Worm (Caenorhabditis elegans) whole organism, L3 larva: ENCODE data around the gene C10E2.1.

ENCODE experiments used
- ZK546.5 ChIP-seq: sonication (generic microtip); optimal IDR thresholded peaks from 2 replicates; lab custom pipeline; 2017; ENCODE audit warnings: missing biosample characterization, missing genetic modification characterization
- aly-2 ChIP-seq: fragments of 150-350 bp; optimal IDR thresholded peaks from 2 replicates; lab custom pipeline; 2014; ENCODE audit warnings: missing biosample characterization, missing genetic modification characterization
- ama-1 ChIP-seq: fragments of 150-350 bp; optimal IDR thresholded peaks from 2 replicates; lab custom pipeline; 2018
- ceh-16 ChIP-seq: sonication (generic microtip); optimal IDR thresholded peaks from 2 replicates; lab custom pipeline; 2017; ENCODE audit warnings: missing biosample characterization, missing genetic modification characterization
- ceh-28 ChIP-seq: fragments of 150-350 bp; optimal IDR thresholded peaks from 2 replicates; lab custom pipeline; 2014; ENCODE audit warnings: missing biosample characterization, missing genetic modification reagents, missing genetic modification characterization
- ceh-82 ChIP-seq: fragments of 150-350 bp; optimal IDR thresholded peaks from 2 replicates; lab custom pipeline; 2014; ENCODE audit warnings: missing biosample characterization, missing genetic modification characterization
- ceh-9 ChIP-seq: sonication (generic microtip); optimal IDR thresholded peaks from 2 replicates; lab custom pipeline; 2018; ENCODE audit warnings: missing biosample characterization, missing genetic modification characterization
- daf-12 ChIP-seq: fragments of 150-350 bp; optimal IDR thresholded peaks from 2 replicates; lab custom pipeline; 2014; ENCODE audit warnings: missing biosample characterization, missing genetic modification reagents, missing genetic modification characterization
- egl-5 ChIP-seq: fragments of 150-350 bp; optimal IDR thresholded peaks from 2 replicates; lab custom pipeline; 2017; ENCODE audit warnings: missing biosample characterization, missing genetic modification reagents, missing genetic modification characterization, inconsistent platforms
- elt-1 ChIP-seq: fragments of 150-350 bp; optimal IDR thresholded peaks from 2 replicates; lab custom pipeline; 2014; ENCODE audit warnings: missing biosample characterization, missing genetic modification characterization
- elt-3 ChIP-seq, 3 experiments: fragments of 150-350 bp in 1 of 3; sonication (generic microtip) in 2 of 3; optimal IDR thresholded peaks; 2 replicates in 2 of 3; 4 replicates in 1 of 3; lab custom pipeline; 2014 to 2017; ENCODE audit warnings: missing biosample characterization in 3 of 3, missing genetic modification characterization in 3 of 3
- fkh-10 ChIP-seq: sonication (generic microtip); optimal IDR thresholded peaks from 2 replicates; lab custom pipeline; 2017; ENCODE audit warnings: missing biosample characterization, missing genetic modification reagents, missing genetic modification characterization
- fkh-2 ChIP-seq: fragments of 150-350 bp; optimal IDR thresholded peaks from 2 replicates; lab custom pipeline; 2014; ENCODE audit warnings: missing biosample characterization, missing genetic modification reagents, missing genetic modification characterization
- fos-1 ChIP-seq: fragments of 150-350 bp; optimal IDR thresholded peaks from 2 replicates; lab custom pipeline; 2014; ENCODE audit warnings: missing biosample characterization, missing genetic modification characterization
- hmg-11 ChIP-seq: sonication (generic microtip); optimal IDR thresholded peaks from 2 replicates; lab custom pipeline; 2016; ENCODE audit warnings: missing genetic modification characterization, missing compliant biosample characterization
- jun-1 ChIP-seq: fragments of 150-350 bp; optimal IDR thresholded peaks from 2 replicates; lab custom pipeline; 2014; ENCODE audit warnings: missing biosample characterization, missing genetic modification reagents, missing genetic modification characterization
- lin-15B ChIP-seq: fragments of 150-350 bp; optimal IDR thresholded peaks from 2 replicates; lab custom pipeline; 2014; ENCODE audit warnings: missing biosample characterization, missing genetic modification characterization
- lin-39 ChIP-seq: fragments of 150-350 bp; optimal IDR thresholded peaks from 2 replicates; lab custom pipeline; 2018; ENCODE audit warnings: missing biosample characterization, missing genetic modification reagents, missing genetic modification characterization
- lsy-12 ChIP-seq: sonication (generic microtip); optimal IDR thresholded peaks from 2 replicates; lab custom pipeline; 2016; ENCODE audit warnings: mild to moderate bottlenecking, missing genetic modification characterization, missing compliant biosample characterization
- mdl-1 ChIP-seq: fragments of 150-350 bp; optimal IDR thresholded peaks from 2 replicates; lab custom pipeline; 2014; ENCODE audit warnings: missing biosample characterization, missing genetic modification characterization
- nfya-1 ChIP-seq: sonication (generic microtip); optimal IDR thresholded peaks from 2 replicates; lab custom pipeline; 2017; ENCODE audit warnings: missing genetic modification characterization, mild to moderate bottlenecking, missing compliant biosample characterization, antibody characterized with exemption, moderate library complexity; ENCODE audit not compliant: insufficient read depth
- nhr-11 ChIP-seq: fragments of 150-350 bp; optimal IDR thresholded peaks from 2 replicates; lab custom pipeline; 2014; ENCODE audit warnings: missing biosample characterization, missing genetic modification characterization
- nhr-12 ChIP-seq: fragments of 150-350 bp; optimal IDR thresholded peaks from 2 replicates; lab custom pipeline; 2014; ENCODE audit warnings: missing biosample characterization, missing genetic modification characterization
- nhr-23 ChIP-seq: fragments of 150-350 bp; optimal IDR thresholded peaks from 2 replicates; lab custom pipeline; 2014; ENCODE audit warnings: missing biosample characterization, missing genetic modification reagents, missing genetic modification characterization
- nhr-237 ChIP-seq: fragments of 150-350 bp; optimal IDR thresholded peaks from 2 replicates; lab custom pipeline; 2014; ENCODE audit warnings: missing biosample characterization, missing genetic modification characterization
- nhr-43 ChIP-seq: sonication (generic microtip); optimal IDR thresholded peaks from 2 replicates; lab custom pipeline; 2016; ENCODE audit warnings: mild to moderate bottlenecking, missing genetic modification characterization, missing compliant biosample characterization; ENCODE audit not compliant: poor library complexity, severe bottlenecking
- nhr-76 ChIP-seq: fragments of 150-350 bp; sonication (generic microtip); optimal IDR thresholded peaks from 5 replicates; lab custom pipeline; 2014; ENCODE audit warnings: missing biosample characterization, missing genetic modification characterization
- nhr-77 ChIP-seq: fragments of 150-350 bp; optimal IDR thresholded peaks from 2 replicates; lab custom pipeline; 2014; ENCODE audit warnings: missing biosample characterization, missing genetic modification characterization
- pha-4 ChIP-seq: fragments of 150-350 bp; optimal IDR thresholded peaks from 2 replicates; lab custom pipeline; 2014; ENCODE audit warnings: missing biosample characterization, missing genetic modification reagents, missing genetic modification characterization
- pqm-1 ChIP-seq: fragments of 150-350 bp; optimal IDR thresholded peaks from 2 replicates; lab custom pipeline; 2017; ENCODE audit warnings: missing biosample characterization, missing genetic modification characterization, inconsistent platforms
- sea-2 ChIP-seq: fragments of 150-350 bp; sonication (generic microtip); optimal IDR thresholded peaks from 4 replicates; lab custom pipeline; 2014; ENCODE audit warnings: missing biosample characterization, missing genetic modification reagents, missing genetic modification characterization
- skn-1 ChIP-seq: fragments of 150-350 bp; optimal IDR thresholded peaks from 2 replicates; lab custom pipeline; 2014; ENCODE audit warnings: missing biosample characterization, missing genetic modification characterization
- snpc-4 ChIP-seq: fragments of 150-350 bp; optimal IDR thresholded peaks from 2 replicates; lab custom pipeline; 2014; ENCODE audit warnings: missing biosample characterization, missing genetic modification characterization
- unc-39 ChIP-seq: sonication (generic microtip); optimal IDR thresholded peaks from 4 replicates; lab custom pipeline; 2017; ENCODE audit warnings: missing biosample characterization, missing genetic modification characterization
- unc-62 ChIP-seq: fragments of 150-350 bp; sonication (generic microtip); optimal IDR thresholded peaks from 4 replicates; lab custom pipeline; 2014; ENCODE audit warnings: missing biosample characterization, missing genetic modification reagents, missing genetic modification characterization
- zag-1 ChIP-seq: fragments of 150-350 bp; optimal IDR thresholded peaks from 2 replicates; lab custom pipeline; 2014; ENCODE audit warnings: missing biosample characterization, missing genetic modification characterization
- ztf-11 ChIP-seq: fragments of 150-350 bp; optimal IDR thresholded peaks from 2 replicates; lab custom pipeline; 2014; ENCODE audit warnings: missing biosample characterization, missing genetic modification characterization

C10E2.1 gene

DNA sequence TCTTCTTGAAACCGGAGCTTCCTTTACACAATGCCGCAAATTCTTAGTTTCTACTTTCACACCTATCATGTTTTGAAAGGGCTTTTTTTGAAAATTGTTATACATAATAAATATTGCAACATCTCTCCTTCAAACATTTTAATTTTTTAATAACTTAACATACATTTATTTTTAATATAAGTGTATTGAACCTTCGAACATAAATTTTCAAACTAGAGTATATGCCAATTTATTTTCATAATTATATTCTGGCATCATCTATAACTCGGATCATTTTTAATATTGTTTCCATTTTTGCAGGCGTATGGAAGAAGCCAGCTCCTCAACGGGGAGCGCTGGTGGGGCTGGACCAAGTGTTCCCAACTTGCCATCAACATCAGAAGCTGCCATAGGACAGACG is 33.4 kb upstream of the C10E2.1 start, which contains the start of gene hda-4:
hda-4 (plus strand) TSS at position 301 of the 400 bp plus-strand sequence.
- TF ChIP-seq fos-1 (tag; lab: Kevin White, UChicago) (no peak), ZK546.5 (tag; lab: Kevin White, UChicago) (no peak)
- TF ChIP-seq, all 47 proteins: peak for 0

DNA sequence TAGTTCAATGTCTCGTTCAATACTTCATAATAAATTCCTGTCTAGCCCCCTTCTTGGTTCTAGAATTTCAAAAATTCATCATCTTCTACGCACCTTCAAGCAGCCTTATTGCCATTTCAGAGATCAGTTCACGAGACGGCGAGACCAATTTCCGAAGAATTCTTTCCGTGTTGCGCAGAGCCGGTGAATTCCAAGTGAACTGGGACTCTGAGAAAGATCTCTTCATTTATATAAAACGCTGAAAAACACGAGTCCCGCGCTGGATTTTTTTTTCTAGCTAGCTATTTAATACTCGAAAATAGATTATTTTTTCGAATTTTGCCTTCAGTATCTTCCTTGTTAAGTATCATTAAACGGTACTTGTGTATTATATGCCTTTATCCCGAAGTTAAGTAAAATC is 31.5 kb upstream of the C10E2.1 start:
- TF ChIP-seq skn-1 (tag; lab: Kevin White, UChicago) (no peak), snpc-4 (tag; lab: Kevin White, UChicago) (no peak), hmg-11 (no peak), unc-62 (GFP tag; lab: Kevin White, UChicago) (no peak), ceh-9 (tag; lab: Kevin White, UChicago) (no peak), ZK546.5 (tag; lab: Kevin White, UChicago) (no peak), jun-1 (tag; lab: Kevin White, UChicago) (no peak), zag-1 (tag; lab: Kevin White, UChicago) (no peak), lsy-12 (tag; lab: Kevin White, UChicago) (no peak), fkh-2 (no peak)

DNA sequence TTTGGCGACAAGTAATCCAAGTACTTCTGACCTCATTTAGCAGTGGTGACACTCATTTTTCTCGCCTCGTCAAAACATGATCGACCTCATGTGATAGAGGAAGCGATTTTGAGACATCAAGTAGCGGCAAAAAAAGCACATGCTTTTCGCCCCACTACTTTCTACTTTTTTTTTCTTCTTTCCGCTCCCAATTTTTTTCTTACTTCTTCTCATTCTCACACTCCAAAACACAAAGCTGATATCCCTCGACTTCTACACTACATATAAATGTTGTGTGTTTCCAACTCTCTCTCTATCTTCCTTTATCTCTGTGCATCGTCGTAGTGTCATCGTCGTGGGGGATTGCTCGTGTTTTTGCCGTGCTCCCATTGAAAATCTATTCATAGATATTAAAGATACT is 30.4 kb upstream of the C10E2.1 start:
- no peak for TF ChIP-seq egl-5
- no peak for TF ChIP-seq fkh-2
- no peak for TF ChIP-seq mdl-1 (tag; lab: Kevin White, UChicago)
- TF ChIP-seq nfya-1, result peak; percentile 16
- TF ChIP-seq skn-1 (tag; lab: Kevin White, UChicago), result peak; percentile 37
- TF ChIP-seq elt-1 (tag; lab: Kevin White, UChicago), result no peak
- TF ChIP-seq nhr-11 (tag; lab: Kevin White, UChicago), result peak; percentile 72
- TF ChIP-seq elt-3 (tag; optimal IDR thresholded peaks at IDR 0.05; lab: Kevin White, UChicago), result no peak
- TF ChIP-seq nhr-23 (tag; lab: Kevin White, UChicago), result no peak
- TF ChIP-seq ZK546.5 (tag; lab: Kevin White, UChicago), result no peak
- no peak for TF ChIP-seq daf-12 (tag; lab: Kevin White, UChicago)
- TF ChIP-seq nhr-237 (tag; lab: Kevin White, UChicago), result no peak
- TF ChIP-seq snpc-4 (tag; lab: Kevin White, UChicago), result no peak
- peak; percentile 1 for TF ChIP-seq lin-39 (tag; lab: Kevin White, UChicago)
- no peak for TF ChIP-seq ceh-28 (tag; lab: Kevin White, UChicago)
- no peak for TF ChIP-seq ama-1 (lab: Kevin White, UChicago)
- TF ChIP-seq pha-4, result no peak
- no peak for TF ChIP-seq nhr-77 (tag; lab: Kevin White, UChicago)
- TF ChIP-seq pqm-1, result no peak
- no peak for TF ChIP-seq zag-1 (tag; lab: Kevin White, UChicago)
- TF ChIP-seq nhr-12, result no peak
- TF ChIP-seq sea-2 (GFP tag; lab: Kevin White, UChicago), result no peak
- no peak for TF ChIP-seq fos-1 (tag; lab: Kevin White, UChicago)
- no peak for TF ChIP-seq nhr-76 (tag; lab: Kevin White, UChicago)
- TF ChIP-seq lin-15B, result no peak
- TF ChIP-seq ztf-11 (tag; lab: Kevin White, UChicago), result no peak

DNA sequence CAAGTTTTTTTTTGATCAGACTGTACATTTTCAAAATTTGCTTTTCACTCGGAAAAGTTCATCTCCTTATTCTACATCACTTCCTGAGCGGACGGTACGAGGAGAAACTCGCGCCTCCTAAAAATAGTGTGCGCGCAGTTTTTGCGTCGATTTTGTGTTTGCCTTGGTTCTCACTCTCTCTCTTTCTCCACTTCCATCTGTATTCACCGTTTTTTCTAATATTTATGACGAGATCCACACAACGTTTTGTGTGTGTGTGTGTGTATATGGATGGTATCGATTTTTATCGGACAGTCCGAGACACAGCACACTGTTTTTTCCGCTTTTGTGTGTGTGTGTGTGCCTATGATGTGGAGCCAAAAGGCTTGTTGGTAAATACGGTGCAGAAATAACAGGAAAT is 29.2 kb upstream of the C10E2.1 start:
- TF ChIP-seq pha-4, result peak; percentile 83
- no peak for TF ChIP-seq mdl-1 (tag; lab: Kevin White, UChicago)
- TF ChIP-seq, all 47 proteins: peak for 1

DNA sequence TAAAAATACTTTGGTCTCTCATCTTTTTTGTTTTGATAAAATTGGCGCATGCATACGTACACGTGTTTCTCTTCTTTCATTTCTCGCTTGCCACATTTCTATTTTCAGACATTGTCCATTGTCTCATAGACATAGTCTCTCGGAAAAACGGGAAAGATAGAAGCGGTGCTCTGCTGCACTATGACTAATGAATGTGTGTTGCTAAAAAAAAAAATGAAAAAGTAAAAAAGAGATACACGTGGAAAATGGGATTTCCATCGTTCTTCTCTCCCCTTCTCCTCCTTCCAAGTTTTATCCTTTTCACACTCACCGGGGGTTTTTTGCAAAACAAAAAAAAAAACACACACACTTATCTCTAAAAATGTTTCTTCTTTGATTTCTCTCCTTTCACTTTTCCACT is 27.7 kb upstream of the C10E2.1 start:
- no peak for TF ChIP-seq nhr-77 (tag; lab: Kevin White, UChicago)
- TF ChIP-seq elt-1 (tag; lab: Kevin White, UChicago), result no peak
- TF ChIP-seq aly-2 (tag; lab: Kevin White, UChicago), result no peak
- no peak for TF ChIP-seq lsy-12 (tag; lab: Kevin White, UChicago)
- TF ChIP-seq nhr-43 (tag; lab: Kevin White, UChicago), result no peak
- TF ChIP-seq elt-3 (tag; optimal IDR thresholded peaks at IDR 0.05; lab: Kevin White, UChicago), result no peak
- TF ChIP-seq fkh-10, result no peak
- TF ChIP-seq pqm-1, result no peak
- no peak for TF ChIP-seq nhr-23 (tag; lab: Kevin White, UChicago)
- TF ChIP-seq fos-1 (tag; lab: Kevin White, UChicago), result no peak
- no peak for TF ChIP-seq unc-39 (tag; lab: Kevin White, UChicago)
- no peak for TF ChIP-seq unc-62 (GFP tag; lab: Kevin White, UChicago)
- no peak for TF ChIP-seq egl-5
- TF ChIP-seq fkh-2, result no peak
- TF ChIP-seq zag-1 (tag; lab: Kevin White, UChicago), result no peak
- TF ChIP-seq pha-4, result no peak
- TF ChIP-seq ceh-16 (tag; lab: Kevin White, UChicago), result no peak
- TF ChIP-seq skn-1 (tag; lab: Kevin White, UChicago), result no peak
- no peak for TF ChIP-seq ceh-82 (tag; lab: Kevin White, UChicago)
- no peak for TF ChIP-seq mdl-1 (tag; lab: Kevin White, UChicago)
